Fruit fly (Drosophila melanogaster) whole organism, embryonic: ENCODE results near the gene Rbp.

ENCODE experiments used
- ATbp ChIP-seq: fragments of 200-800 bp; sonication (Bioruptor generic); optimal IDR thresholded peaks from 2 replicates; lab custom pipeline; 2017; ENCODE audit warnings: missing biosample characterization, mild to moderate bottlenecking, missing genetic modification characterization, missing genetic modification reagents
- Atf-2 ChIP-seq: fragments of 200-800 bp; sonication (Bioruptor generic); optimal IDR thresholded peaks from 2 replicates; lab custom pipeline; 2016; ENCODE audit warnings: missing biosample characterization, missing genetic modification characterization
- Atf6 ChIP-seq: fragments of 200-800 bp; sonication (Bioruptor generic); IDR thresholded peaks from 2 replicates; pipeline ENCODE4 v1.3.6; 2022; ENCODE audit warnings: missing biosample characterization, missing genetic modification characterization
- CG10366 ChIP-seq: fragments of 200-800 bp; sonication (Bioruptor generic); IDR thresholded peaks from 2 replicates; pipeline ENCODE4 v1.3.6; 2022; ENCODE audit warnings: missing biosample characterization, missing genetic modification characterization
- CG10431 ChIP-seq: fragments of 200-800 bp; sonication (Bioruptor generic); optimal IDR thresholded peaks from 3 replicates; lab custom pipeline; 2018; ENCODE audit warnings: missing biosample characterization, mild to moderate bottlenecking, missing genetic modification characterization
- CG10462 ChIP-seq: fragments of 200-800 bp; sonication (Bioruptor generic); optimal IDR thresholded peaks from 2 replicates; lab custom pipeline; 2016; ENCODE audit warnings: missing biosample characterization, missing genetic modification characterization
- CG11696 ChIP-seq: fragments of 200-800 bp; sonication (Bioruptor generic); IDR thresholded peaks from 2 replicates; pipeline ENCODE4 v1.3.6; 2022; ENCODE audit warnings: missing biosample characterization, missing genetic modification characterization
- CG12155 ChIP-seq: fragments of 200-800 bp; sonication (Bioruptor generic); optimal IDR thresholded peaks from 3 replicates; lab custom pipeline; 2016; ENCODE audit warnings: missing biosample characterization, missing genetic modification characterization
- CG14050 ChIP-seq: fragments of 200-800 bp; sonication (Bioruptor generic); IDR thresholded peaks from 3 replicates; pipeline ENCODE4 v1.3.6; 2022; ENCODE audit warnings: missing biosample characterization, missing genetic modification characterization
- CG14965 ChIP-seq: fragments of 200-800 bp; sonication (Bioruptor generic); optimal IDR thresholded peaks from 2 replicates; lab custom pipeline; 2016; ENCODE audit warnings: missing biosample characterization, missing genetic modification characterization, borderline replicate concordance
- CG1602 ChIP-seq: fragments of 200-800 bp; sonication (Bioruptor generic); optimal IDR thresholded peaks from 3 replicates; lab custom pipeline; 2016; ENCODE audit warnings: missing biosample characterization, missing genetic modification characterization
- CG17328 ChIP-seq: fragments of 200-800 bp; sonication (Bioruptor generic); IDR thresholded peaks from 2 replicates; pipeline ENCODE4 v1.3.6; 2022; ENCODE audit warnings: missing biosample characterization, missing genetic modification characterization
- CG17802 ChIP-seq: fragments of 200-800 bp; sonication (Bioruptor generic); optimal IDR thresholded peaks from 2 replicates; lab custom pipeline; 2018; ENCODE audit warnings: missing biosample characterization, mild to moderate bottlenecking, missing genetic modification characterization, moderate library complexity
- CG17912 ChIP-seq: fragments of 200-800 bp; sonication (Bioruptor generic); optimal IDR thresholded peaks from 2 replicates; lab custom pipeline; 2018; ENCODE audit warnings: missing biosample characterization, mild to moderate bottlenecking, missing genetic modification characterization
- CG2129 ChIP-seq: fragments of 200-800 bp; sonication (Bioruptor generic); IDR thresholded peaks from 2 replicates; pipeline ENCODE4 v1.3.6; 2022; ENCODE audit warnings: missing biosample characterization, missing genetic modification characterization; ENCODE audit not compliant: partially characterized antibody
- CG2875 ChIP-seq: fragments of 200-800 bp; sonication (Bioruptor generic); optimal IDR thresholded peaks from 2 replicates; lab custom pipeline; 2017; ENCODE audit warnings: missing biosample characterization, mild to moderate bottlenecking, missing genetic modification characterization, missing genetic modification reagents
- CG30431 ChIP-seq: fragments of 200-800 bp; sonication (Bioruptor generic); optimal IDR thresholded peaks from 2 replicates; lab custom pipeline; 2017; ENCODE audit warnings: missing biosample characterization, missing genetic modification characterization
- CG31224 ChIP-seq: fragments of 200-800 bp; sonication (Bioruptor generic); IDR thresholded peaks from 2 replicates; pipeline ENCODE4 v1.3.6; 2022; ENCODE audit warnings: missing biosample characterization, missing genetic modification characterization
- CG3163 ChIP-seq: fragments of 200-800 bp; sonication (Bioruptor generic); optimal IDR thresholded peaks from 3 replicates; lab custom pipeline; 2016; ENCODE audit warnings: missing biosample characterization, missing genetic modification characterization
- CG34422 ChIP-seq: fragments of 200-800 bp; sonication (Bioruptor generic); IDR thresholded peaks from 3 replicates; pipeline ENCODE4 v1.3.6; 2022; ENCODE audit warnings: missing biosample characterization, missing genetic modification characterization
- CG3995 ChIP-seq: fragments of 200-800 bp; sonication (Bioruptor generic); optimal IDR thresholded peaks from 3 replicates; lab custom pipeline; 2016; ENCODE audit warnings: missing biosample characterization, missing genetic modification characterization
- CG42726 ChIP-seq: fragments of 200-800 bp; sonication (Bioruptor generic); IDR thresholded peaks from 2 replicates; pipeline ENCODE4 v1.3.6; 2022; ENCODE audit warnings: missing biosample characterization, missing genetic modification characterization; ENCODE audit not compliant: partially characterized antibody
- CG4360 ChIP-seq: fragments of 200-800 bp; sonication (Bioruptor generic); IDR thresholded peaks from 2 replicates; pipeline ENCODE4 v1.3.6; 2022; ENCODE audit warnings: missing biosample characterization, missing genetic modification characterization
- CG5245 ChIP-seq: fragments of 200-800 bp; sonication (Bioruptor generic); optimal IDR thresholded peaks from 3 replicates; lab custom pipeline; 2016; ENCODE audit warnings: missing biosample characterization, missing genetic modification characterization
- CG6254 ChIP-seq: fragments of 200-800 bp; sonication (Bioruptor generic); optimal IDR thresholded peaks from 3 replicates; lab custom pipeline; 2017; ENCODE audit warnings: mild to moderate bottlenecking, missing biosample characterization, missing genetic modification reagents, missing genetic modification characterization
- CG8765 ChIP-seq: fragments of 200-800 bp; sonication (Bioruptor generic); IDR thresholded peaks from 2 replicates; pipeline ENCODE4 v1.3.6; 2022; ENCODE audit warnings: missing biosample characterization, missing genetic modification characterization
- CkIIα-i1 ChIP-seq: fragments of 200-800 bp; sonication (Bioruptor generic); IDR thresholded peaks from 2 replicates; pipeline ENCODE4 v1.3.6; 2022; ENCODE audit warnings: missing biosample characterization, missing genetic modification characterization
- D19A ChIP-seq: fragments of 200-800 bp; optimal IDR thresholded peaks from 3 replicates; lab custom pipeline; 2019; ENCODE audit warnings: missing biosample characterization, mild to moderate bottlenecking, missing genetic modification characterization, moderate library complexity
- Dip3 ChIP-seq: fragments of 200-800 bp; sonication (Bioruptor generic); optimal IDR thresholded peaks from 3 replicates; lab custom pipeline; 2016; ENCODE audit warnings: missing biosample characterization, missing genetic modification characterization
- HHEX ChIP-seq: fragments of 200-800 bp; sonication (Bioruptor generic); optimal IDR thresholded peaks from 3 replicates; lab custom pipeline; 2017; ENCODE audit warnings: missing biosample characterization, mild to moderate bottlenecking, missing genetic modification characterization, missing genetic modification reagents
- Hand ChIP-seq: fragments of 200-800 bp; sonication (Bioruptor generic); optimal IDR thresholded peaks from 2 replicates; lab custom pipeline; 2017; ENCODE audit warnings: mild to moderate bottlenecking, missing biosample characterization, missing genetic modification reagents, missing genetic modification characterization
- MESR4 ChIP-seq: fragments of 200-800 bp; sonication (Bioruptor generic); optimal IDR thresholded peaks from 2 replicates; lab custom pipeline; 2018; ENCODE audit warnings: missing biosample characterization, mild to moderate bottlenecking, missing genetic modification characterization, moderate library complexity
- NFAT ChIP-seq: fragments of 200-800 bp; sonication (Bioruptor generic); IDR thresholded peaks from 2 replicates; pipeline ENCODE4 v1.3.6; 2022; ENCODE audit warnings: missing biosample characterization, missing genetic modification characterization
- Nf-YA ChIP-seq: fragments of 200-800 bp; sonication (Bioruptor generic); IDR thresholded peaks from 2 replicates; pipeline ENCODE4 v1.3.6; 2022; ENCODE audit warnings: missing biosample characterization, missing genetic modification characterization
- Oli ChIP-seq: fragments of 200-800 bp; sonication (Bioruptor generic); optimal IDR thresholded peaks from 2 replicates; lab custom pipeline; 2018; ENCODE audit warnings: missing biosample characterization, mild to moderate bottlenecking, missing genetic modification characterization, moderate library complexity
- Six4 ChIP-seq: fragments of 200-800 bp; sonication (Bioruptor generic); optimal IDR thresholded peaks from 2 replicates; lab custom pipeline; 2016; ENCODE audit warnings: missing biosample characterization, missing genetic modification characterization
- Sox102F ChIP-seq: fragments of 200-800 bp; sonication (Bioruptor generic); optimal IDR thresholded peaks from 2 replicates; lab custom pipeline; 2018; ENCODE audit warnings: missing biosample characterization, mild to moderate bottlenecking, missing genetic modification characterization, moderate library complexity
- Trl ChIP-seq, 3 experiments: fragments of >200 bp in 2 of 3; fragments of 200-800 bp in 1 of 3; sonication (Bioruptor generic) in 1 of 3; optimal IDR thresholded peaks; 2 replicates in 1 of 3; 3 replicates in 2 of 3; lab custom pipeline; 2016 to 2017; ENCODE audit warnings: missing biosample characterization in 1 of 3, missing genetic modification characterization in 1 of 3
- Xrp1 ChIP-seq: fragments of 200-800 bp; sonication (Bioruptor generic); IDR thresholded peaks from 2 replicates; pipeline ENCODE4 v1.3.6; 2022; ENCODE audit warnings: missing biosample characterization, missing genetic modification characterization
- aop ChIP-seq: fragments of 200-800 bp; sonication (Bioruptor generic); IDR thresholded peaks from 2 replicates; pipeline ENCODE4 v1.3.6; 2022; ENCODE audit warnings: missing biosample characterization, missing genetic modification characterization
- fd64A ChIP-seq: fragments of 200-800 bp; sonication (Bioruptor generic); optimal IDR thresholded peaks from 3 replicates; lab custom pipeline; 2018; ENCODE audit warnings: missing biosample characterization, mild to moderate bottlenecking, missing genetic modification characterization
- fu2 ChIP-seq: fragments of 200-800 bp; sonication (Bioruptor generic); optimal IDR thresholded peaks from 2 replicates; lab custom pipeline; 2016; ENCODE audit warnings: missing biosample characterization, missing genetic modification characterization
- gsb-n ChIP-seq: fragments of 200-800 bp; sonication (Bioruptor generic); optimal IDR thresholded peaks from 3 replicates; lab custom pipeline; 2018; ENCODE audit warnings: missing biosample characterization, mild to moderate bottlenecking, missing genetic modification characterization
- hkb ChIP-seq, 2 experiments: fragments of 200-800 bp in 1 of 2; fragments of >200 bp in 1 of 2; sonication (Bioruptor generic) in 1 of 2; IDR thresholded peaks in 1 of 2; optimal IDR thresholded peaks in 1 of 2; 2 replicates each; pipeline versions ENCODE4 v1.3.6 to Lab custom; 2017 to 2022; ENCODE audit warnings: missing biosample characterization in 1 of 2, missing genetic modification characterization in 1 of 2
- inv ChIP-seq: fragments of 200-800 bp; sonication (Bioruptor generic); IDR thresholded peaks from 2 replicates; pipeline ENCODE4 v1.3.6; 2022; ENCODE audit warnings: missing biosample characterization, missing genetic modification characterization; ENCODE audit not compliant: partially characterized antibody
- sd ChIP-seq: fragments of 200-800 bp; sonication (Bioruptor generic); optimal IDR thresholded peaks from 3 replicates; lab custom pipeline; 2018; ENCODE audit warnings: missing biosample characterization, mild to moderate bottlenecking, missing genetic modification characterization, moderate library complexity
- sr ChIP-seq: fragments of 200-800 bp; sonication (Bioruptor generic); IDR thresholded peaks from 3 replicates; pipeline ENCODE4 v1.3.6; 2022; ENCODE audit warnings: missing biosample characterization, missing genetic modification characterization
- stc ChIP-seq: fragments of 200-800 bp; sonication (Bioruptor generic); IDR thresholded peaks from 2 replicates; pipeline ENCODE4 v1.3.6; 2022; ENCODE audit warnings: missing biosample characterization, missing genetic modification characterization
- zf30C ChIP-seq: fragments of 200-800 bp; sonication (Bioruptor generic); optimal IDR thresholded peaks from 3 replicates; lab custom pipeline; 2018; ENCODE audit warnings: missing biosample characterization, mild to moderate bottlenecking, missing genetic modification characterization

Rbp gene

DNA sequence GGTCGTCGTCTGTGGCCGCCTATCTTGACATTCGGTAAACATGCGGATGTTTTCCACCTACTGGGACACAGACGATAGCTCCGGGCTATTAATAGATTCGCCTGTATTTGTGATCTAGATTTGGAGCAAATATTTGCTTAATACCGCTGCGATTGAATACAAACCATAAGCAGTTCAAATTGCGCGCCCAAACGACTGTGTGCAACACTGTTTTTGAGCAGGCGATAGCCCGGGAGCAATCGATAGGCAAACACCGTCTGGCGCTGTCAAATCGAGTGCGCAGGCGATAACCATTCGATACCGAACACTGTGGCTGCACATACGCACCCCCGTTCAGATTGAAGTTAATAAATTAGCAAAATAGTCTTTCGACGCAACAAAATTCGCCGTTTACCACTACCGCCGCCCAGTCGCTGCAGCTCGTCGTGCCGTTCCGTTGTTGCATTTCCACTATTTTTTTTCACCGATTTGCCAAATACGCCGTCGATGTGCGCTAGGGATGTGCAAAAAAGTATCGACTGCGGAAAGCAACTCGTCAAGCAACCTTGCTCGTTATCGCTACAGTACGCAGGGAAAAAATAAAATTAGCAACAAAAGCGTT lies 33.8 kb downstream of the Rbp start, which contains the start of gene Atx2 (continued):
- TF ChIP-seq aop (GFP tag; lab: Robert Waterston, UW): no peak
- TF ChIP-seq CG3163 (GFP tag; lab: Kevin White, UChicago): peak; percentile 58
- TF ChIP-seq inv (GFP tag; lab: Robert Waterston, UW): peak; percentile 95
- TF ChIP-seq CG17912 (GFP tag; lab: Kevin White, UChicago): no peak
- TF ChIP-seq hkb (optimal IDR thresholded peaks at IDR 0.05; lab: Kevin White, UChicago): peak; percentile 3
- peak; percentile 32; the same call in 1 of the 2 replicates for TF ChIP-seq hkb (GFP tag; IDR thresholded peaks at IDR 0.05; lab: Robert Waterston, UW)
- peak; percentile 36 for TF ChIP-seq CG3995 (GFP tag; lab: Kevin White, UChicago)
- 0 out of 2 replicates have a peak, but pooled peaks have one; percentile 22 for TF ChIP-seq stc (GFP tag; lab: Robert Waterston, UW)
- TF ChIP-seq Atf-2 (GFP tag; lab: Kevin White, UChicago): peak; percentile 4
- TF ChIP-seq CG30431: no peak
- TF ChIP-seq Six4: no peak
- TF ChIP-seq CG8765 (GFP tag; lab: Robert Waterston, UW): 0 out of 2 replicates have a peak, but pooled peaks have one; percentile 30
- peak; percentile 30 for TF ChIP-seq gsb-n (tag; lab: Kevin White, UChicago)
- TF ChIP-seq Dip3 (GFP tag; lab: Kevin White, UChicago): peak; percentile 0
- peak; percentile 43 for TF ChIP-seq fd64A
- TF ChIP-seq CG14050 (GFP tag; lab: Robert Waterston, UW): no peak
- TF ChIP-seq CG10431 (GFP tag; lab: Kevin White, UChicago): no peak
- no peak for TF ChIP-seq CkIIα-i1 (GFP tag; lab: Robert Waterston, UW)
- peak; percentile 47 for TF ChIP-seq fu2 (GFP tag; lab: Kevin White, UChicago)
- no peak for TF ChIP-seq Oli (tag; lab: Kevin White, UChicago)
- peak; percentile 15 for TF ChIP-seq HHEX
- no peak for TF ChIP-seq CG5245 (GFP tag; lab: Kevin White, UChicago)
- TF ChIP-seq CG14965: no peak
- no peak for TF ChIP-seq CG2875 (GFP tag; lab: Kevin White, UChicago)
- TF ChIP-seq CG6254 (GFP tag; lab: Kevin White, UChicago): no peak
- no peak for TF ChIP-seq Nf-YA
- peak; percentile 82 for TF ChIP-seq CG42726
- peak; percentile 88 for TF ChIP-seq MESR4 (GFP tag; lab: Kevin White, UChicago)
- no peak for TF ChIP-seq zf30C (GFP tag; lab: Kevin White, UChicago)
- no peak for TF ChIP-seq CG31224 (GFP tag; lab: Robert Waterston, UW)
- no peak; the same call in 2 of the 3 replicates for TF ChIP-seq CG34422 (GFP tag; lab: Robert Waterston, UW)
- no peak for TF ChIP-seq Trl (optimal IDR thresholded peaks at IDR 0.05; lab: Kevin White, UChicago)
- TF ChIP-seq Trl (GFP tag; optimal IDR thresholded peaks at IDR 0.05; lab: Kevin White, UChicago): peak; percentile 24
- no peak for TF ChIP-seq D19A
- TF ChIP-seq CG10366 (GFP tag; lab: Robert Waterston, UW): peak; percentile 26
- no peak for TF ChIP-seq Sox102F (GFP tag; lab: Kevin White, UChicago)
- peak; percentile 87 for TF ChIP-seq CG2129 (GFP tag; lab: Robert Waterston, UW)
- TF ChIP-seq CG17802: no peak
- TF ChIP-seq ATbp (GFP tag; lab: Kevin White, UChicago): peak; percentile 8
- TF ChIP-seq CG17328: 0 out of 2 replicates have a peak, but pooled peaks have one; percentile 43
- TF ChIP-seq sr: no peak
- peak; percentile 59 for TF ChIP-seq CG12155 (GFP tag; lab: Kevin White, UChicago)
- peak; percentile 38 for TF ChIP-seq Xrp1 (GFP tag; lab: Robert Waterston, UW)
- no peak for TF ChIP-seq sd (tag; lab: Kevin White, UChicago)
- TF ChIP-seq NFAT (GFP tag; lab: Robert Waterston, UW): peak; percentile 66
- peak; percentile 29; the same call in 1 of the 2 replicates for TF ChIP-seq Atf6 (GFP tag; lab: Robert Waterston, UW)
- no peak for TF ChIP-seq Hand (GFP tag; lab: Kevin White, UChicago)
- TF ChIP-seq CG4360 (GFP tag; lab: Robert Waterston, UW): no peak
- TF ChIP-seq CG11696 (GFP tag; lab: Robert Waterston, UW): no peak
- TF ChIP-seq CG1602 (GFP tag; lab: Kevin White, UChicago): no peak
- TF ChIP-seq CG10462 (GFP tag; lab: Kevin White, UChicago): no peak
